Worm (Caenorhabditis elegans): ENCODE data around the gene chtl-1.

ce11 chrX:5339889-5340288 is 24.2 kb downstream of the chtl-1 start, which contains the start of gene C26B9.2:
- TF ChIP-seq mdl-1 (tag; optimal IDR thresholded peaks at IDR 0.05) (no peak), ceh-9 (tag; optimal IDR thresholded peaks at IDR 0.05) (no peak), ztf-4 (tag; optimal IDR thresholded peaks at IDR 0.05) (no peak), nhr-28 (tag; optimal IDR thresholded peaks at IDR 0.05) (no peak), aly-2 (tag; optimal IDR thresholded peaks at IDR 0.05) (no peak), nhr-25 (tag; optimal IDR thresholded peaks at IDR 0.05) (no peak), unc-62 (GFP tag; optimal IDR thresholded peaks at IDR 0.05) (no peak), jun-1 (tag; optimal IDR thresholded peaks at IDR 0.05) (no peak), unc-39 (tag; optimal IDR thresholded peaks at IDR 0.05) (no peak), lin-39 (tag; optimal IDR thresholded peaks at IDR 0.05) (no peak), fkh-10 (GFP tag; optimal IDR thresholded peaks at IDR 0.05) (no peak), lin-15B (tag; optimal IDR thresholded peaks at IDR 0.05) (no peak), nhr-23 (tag; optimal IDR thresholded peaks at IDR 0.05) (no peak), nhr-11 (tag; optimal IDR thresholded peaks at IDR 0.05) (no peak)

Measured in whole organism, L3 larva.